Fruit fly (Drosophila melanogaster) Kc167 (cell line): Measurements from ENCODE around the gene CG3597.

Source experiments
- Myc ChIP-seq: fragments of >200 bp; optimal IDR thresholded peaks from 2 replicates; lab custom pipeline; 2017; ENCODE audit warnings: missing external identifiers
- Sin3A ChIP-seq: fragments of >200 bp; optimal IDR thresholded peaks from 2 replicates; lab custom pipeline; 2018; ENCODE audit warnings: missing external identifiers
- h ChIP-seq: fragments of >200 bp; optimal IDR thresholded peaks from 3 replicates; lab custom pipeline; 2018; ENCODE audit warnings: missing external identifiers
- insv ChIP-seq: fragments of >200 bp; optimal IDR thresholded peaks from 3 replicates; lab custom pipeline; 2018; ENCODE audit warnings: missing external identifiers
- psq ChIP-seq: fragments of >200 bp; optimal IDR thresholded peaks from 2 replicates; lab custom pipeline; 2017; ENCODE audit warnings: missing external identifiers
- ttk ChIP-seq: sonication (Bioruptor generic); optimal IDR thresholded peaks from 2 replicates; lab custom pipeline; 2017; ENCODE audit warnings: missing external identifiers

CG3597 gene

DNA sequence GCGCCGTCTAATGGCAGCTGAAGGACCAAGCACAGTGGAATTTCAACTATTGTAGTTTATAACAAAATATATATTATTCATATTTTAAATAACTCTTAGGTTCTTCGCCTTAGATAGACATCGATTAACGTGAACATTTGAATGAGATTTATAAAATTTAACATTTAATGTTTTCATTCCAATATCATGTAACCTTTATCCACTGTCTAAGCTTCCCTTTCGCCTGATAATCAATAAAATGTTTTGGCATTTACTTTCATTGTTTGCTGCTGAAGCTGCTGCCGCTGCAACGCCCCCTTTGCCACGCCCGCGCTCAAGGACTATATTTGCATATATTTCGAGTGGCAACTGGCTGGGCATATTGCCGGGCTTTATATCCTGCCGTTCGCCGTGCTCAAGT is 23.5 kb upstream of the CG3597 start:
- TF ChIP-seq Myc (lab: Kevin White, UChicago) (no peak), ttk (no peak), Sin3A (lab: Kevin White, UChicago) (no peak), psq (lab: Kevin White, UChicago) (no peak), insv (no peak), h (lab: Kevin White, UChicago) (no peak)

DNA sequence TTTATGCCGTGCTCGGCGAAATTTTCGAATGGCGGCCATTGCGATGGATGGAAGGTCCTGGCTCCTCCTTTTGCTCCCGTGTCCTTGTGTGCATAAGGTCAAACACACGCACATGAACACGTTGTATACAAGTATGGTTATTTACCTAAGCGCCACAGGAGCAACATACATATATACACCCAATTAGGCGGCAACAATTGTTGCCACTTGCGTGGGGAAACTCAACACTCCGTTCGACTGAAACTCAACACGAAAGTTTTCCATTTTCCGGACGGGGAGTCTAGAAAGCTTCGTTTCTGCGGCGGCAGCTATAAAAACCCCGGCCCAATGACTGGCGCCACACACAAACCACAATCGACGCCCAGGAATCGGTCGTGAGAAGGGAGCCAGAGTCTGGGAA is 20.0 kb upstream of the CG3597 start, which contains the start of gene CG46448:
Gene CG46448, plus strand, starts transcription at position 340 of the 400 bp plus-strand sequence.
- TF ChIP-seq psq (lab: Kevin White, UChicago) = no peak
- TF ChIP-seq Myc (lab: Kevin White, UChicago) = no peak
- no peak for TF ChIP-seq h (lab: Kevin White, UChicago)
- TF ChIP-seq insv = no peak
- no peak for TF ChIP-seq Sin3A (lab: Kevin White, UChicago)
- no peak for TF ChIP-seq ttk

DNA sequence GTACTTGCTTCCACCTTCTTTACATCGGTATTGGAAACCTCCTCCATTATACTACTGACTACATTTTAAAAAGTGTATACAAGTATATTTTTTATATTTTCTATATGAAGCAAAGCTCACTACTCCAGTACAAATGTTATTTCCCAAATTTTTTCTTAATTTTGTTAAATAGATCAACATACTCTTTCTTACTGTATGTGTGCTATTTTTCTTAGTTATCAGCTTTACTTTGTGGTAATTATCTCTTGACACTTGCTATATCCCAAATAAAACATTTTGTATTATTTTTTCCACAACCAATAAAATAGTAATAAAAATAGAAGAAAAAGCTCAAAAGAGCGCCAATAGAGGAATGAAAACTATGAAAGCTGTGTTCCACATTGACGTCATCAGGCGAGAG is 19.3 kb upstream of the CG3597 start, which contains the start of gene CG43750:
Gene CG43750, minus strand, starts transcription at position 101 of the 400 bp plus-strand sequence.
- TF ChIP-seq Sin3A (lab: Kevin White, UChicago) (no peak), psq (lab: Kevin White, UChicago) (no peak), h (lab: Kevin White, UChicago) (no peak), ttk (no peak), insv (no peak), Myc (lab: Kevin White, UChicago) (no peak)

DNA sequence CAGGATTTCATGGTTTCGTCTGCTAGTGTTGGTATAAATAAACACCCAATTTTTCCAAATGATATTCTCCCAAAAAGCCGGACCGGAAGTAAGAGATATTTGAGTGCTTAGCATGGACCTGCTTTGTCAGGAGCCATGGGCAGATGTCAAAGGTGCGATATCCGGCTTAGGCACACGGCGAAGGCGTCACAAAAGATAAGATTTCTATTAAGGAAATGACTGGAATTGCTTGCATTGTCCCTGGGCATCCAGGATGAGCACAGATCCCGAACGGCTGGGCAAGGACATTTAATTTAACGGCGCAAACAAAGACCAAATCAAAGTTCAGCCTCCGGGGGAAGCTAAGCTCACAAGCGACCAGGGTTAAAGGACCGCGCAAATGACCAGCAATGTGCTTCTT is 14.4 kb upstream of the CG3597 start, which contains the start of gene CG3557:
Gene CG3557, minus strand, starts transcription at position 101 of the 400 bp plus-strand sequence.
- TF ChIP-seq Sin3A (lab: Kevin White, UChicago) (no peak), insv (no peak), h (lab: Kevin White, UChicago) (no peak), ttk (no peak), psq (lab: Kevin White, UChicago) (no peak), Myc (lab: Kevin White, UChicago) (no peak)

DNA sequence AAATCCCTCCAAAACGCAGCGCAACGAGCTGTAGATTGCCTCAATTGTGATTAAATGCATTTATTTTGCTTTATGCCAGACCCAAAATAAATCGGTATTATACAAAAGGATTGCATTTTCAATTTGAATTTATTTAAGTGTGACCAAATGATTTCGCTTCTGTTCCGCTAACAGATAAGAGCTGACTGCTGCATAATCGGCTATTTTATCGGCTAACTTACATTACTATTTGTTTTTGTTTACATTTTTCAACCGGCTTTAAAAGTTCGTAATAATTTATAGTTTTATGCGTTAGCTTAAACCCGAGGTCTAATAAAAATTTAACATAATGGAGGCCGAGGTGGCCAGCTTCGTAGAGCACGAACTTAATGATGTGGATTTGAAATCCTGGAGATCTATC is 11.6 kb upstream of the CG3597 start, which contains the start of gene PIG-Wa:
Gene PIG-Wa, plus strand, starts transcription at position 232 of the 400 bp plus-strand sequence.
- TF ChIP-seq ttk (no peak), psq (lab: Kevin White, UChicago) (no peak), Sin3A (lab: Kevin White, UChicago) (no peak), insv (no peak), Myc (lab: Kevin White, UChicago) (no peak), h (lab: Kevin White, UChicago) (no peak)

DNA sequence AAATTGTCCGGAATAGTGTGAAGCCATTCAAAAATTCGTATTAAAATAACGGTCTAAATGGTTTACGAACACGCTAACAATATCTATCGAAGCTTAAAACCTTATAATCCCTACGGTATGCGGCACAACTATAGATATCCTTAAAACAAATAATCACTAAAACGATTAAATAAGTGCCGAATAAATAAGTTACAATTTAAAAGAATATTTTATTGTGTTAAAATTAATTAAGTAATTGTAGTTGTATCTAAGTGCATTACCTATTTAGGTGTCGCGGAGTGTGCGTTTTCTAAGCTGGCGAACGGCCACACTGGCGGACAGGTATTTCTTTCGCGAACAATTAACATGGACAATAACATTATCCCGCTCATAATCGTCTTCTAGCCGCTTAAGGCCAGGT is 9.5 kb upstream of the CG3597 start, which contains the start of gene Eogt:
Gene Eogt, plus strand, starts transcription at position 293 of the 400 bp plus-strand sequence.
- no peak for TF ChIP-seq Myc (lab: Kevin White, UChicago)
- TF ChIP-seq Sin3A (lab: Kevin White, UChicago) = no peak
- TF ChIP-seq ttk = no peak
- no peak for TF ChIP-seq insv
- no peak for TF ChIP-seq psq (lab: Kevin White, UChicago)
- no peak for TF ChIP-seq h (lab: Kevin White, UChicago)

DNA sequence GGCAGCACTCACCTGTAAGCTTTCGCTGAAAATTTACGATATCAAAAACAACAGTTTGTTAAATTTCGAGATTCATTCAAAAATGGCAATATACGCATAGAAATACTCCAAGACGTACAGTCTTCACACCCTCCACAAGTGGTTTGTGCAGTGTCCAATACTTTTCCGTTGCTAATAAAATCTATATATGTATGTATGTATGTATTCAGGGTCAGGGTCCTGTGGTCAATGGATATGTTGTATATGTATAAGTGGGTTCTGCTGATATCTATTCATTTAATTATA is 5.0 kb upstream of the CG3597 start:
- TF ChIP-seq ttk (no peak), insv (no peak), Myc (lab: Kevin White, UChicago) (no peak), h (lab: Kevin White, UChicago) (no peak), Sin3A (lab: Kevin White, UChicago) (no peak), psq (lab: Kevin White, UChicago) (no peak)

DNA sequence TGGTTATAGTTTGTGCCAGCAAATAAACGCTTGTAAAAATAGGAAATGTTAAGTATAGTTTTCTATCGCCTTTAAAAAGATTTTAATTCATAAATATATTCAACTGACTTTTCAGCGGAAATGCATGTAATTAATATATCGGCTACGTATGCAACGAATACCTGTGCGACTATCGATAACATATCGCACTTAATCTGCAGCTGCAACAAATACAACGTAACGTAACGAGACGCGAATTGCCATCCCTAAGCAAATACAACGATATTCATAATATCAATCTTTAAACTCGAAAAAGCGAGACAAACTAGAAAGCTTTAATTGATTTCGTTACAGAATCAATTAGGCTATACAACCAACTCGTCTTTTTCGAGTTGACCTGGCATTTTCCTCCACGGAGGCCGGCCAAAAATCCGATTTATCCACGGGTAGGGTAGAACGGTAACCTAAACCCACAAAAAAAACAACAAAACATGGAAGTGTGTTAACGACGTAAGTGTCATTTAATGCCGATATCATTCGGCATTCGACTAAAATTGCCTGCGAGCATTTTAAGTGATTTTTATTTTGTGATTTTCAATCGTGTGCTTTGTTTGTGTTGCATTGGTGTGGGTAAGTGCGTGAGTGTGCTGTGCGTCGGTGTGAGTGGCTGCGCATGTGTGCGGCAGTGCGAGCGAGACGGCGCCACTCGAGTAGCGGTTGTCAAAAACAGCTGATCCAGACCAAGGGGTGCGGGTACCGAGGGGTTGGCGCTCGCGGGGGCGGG is 4.5 kb upstream of the CG3597 start, which contains the start of gene Atxn7:
Gene Atxn7, plus strand, starts transcription at position 187 of the 763 bp plus-strand sequence.
- TF ChIP-seq h (lab: Kevin White, UChicago) = no peak

DNA sequence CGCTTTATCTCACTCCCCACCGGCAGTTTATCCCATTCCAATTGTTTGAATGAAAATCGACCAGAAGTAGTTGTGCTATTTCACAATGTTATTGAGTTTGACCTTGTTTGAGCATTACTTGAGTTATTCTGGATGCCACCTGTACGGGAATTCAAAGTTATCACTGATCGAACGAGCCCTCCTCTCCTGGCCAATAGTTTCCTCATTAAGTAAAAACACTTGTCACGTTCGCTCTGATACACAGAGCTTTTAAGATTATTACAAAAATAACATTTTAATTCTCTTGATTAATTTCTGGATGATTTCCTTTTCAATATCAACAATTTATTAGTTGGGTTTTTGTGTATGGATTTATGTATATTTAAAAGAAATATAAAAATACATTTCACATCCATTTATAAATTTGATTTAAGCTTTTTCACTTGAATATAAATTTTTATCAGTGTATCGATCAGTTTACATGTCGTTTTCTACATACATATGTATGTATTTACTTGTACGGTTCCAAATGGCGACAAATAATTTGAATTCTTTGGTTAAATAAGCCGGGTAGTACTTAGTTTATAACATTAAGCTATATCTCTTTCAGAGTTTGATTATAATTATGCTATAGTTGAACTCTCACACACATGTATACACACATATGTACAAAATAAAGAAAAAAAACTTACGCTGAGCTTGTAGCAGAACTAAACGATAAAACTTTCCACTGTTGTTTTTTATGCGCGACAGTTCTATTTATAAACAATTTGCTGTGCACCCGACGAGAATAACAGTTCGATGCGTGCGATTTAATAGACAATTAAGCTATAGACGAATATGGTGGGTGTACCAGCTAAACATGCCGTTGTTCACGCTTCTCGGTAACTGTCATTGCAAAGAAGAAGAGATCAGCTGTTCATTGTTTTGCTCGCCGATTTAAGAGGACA is 2.8 kb upstream of the CG3597 start, which contains the start of the genes CG3609 and CG15390:
Gene CG3609, minus strand, starts transcription at position 810 of the 929 bp plus-strand sequence.
Gene CG15390, plus strand, starts transcription at position 896 of the 929 bp plus-strand sequence.
- TF ChIP-seq h (lab: Kevin White, UChicago) (no peak), ttk (no peak), insv (no peak), Myc (lab: Kevin White, UChicago) (no peak), Sin3A (lab: Kevin White, UChicago) (no peak)

DNA sequence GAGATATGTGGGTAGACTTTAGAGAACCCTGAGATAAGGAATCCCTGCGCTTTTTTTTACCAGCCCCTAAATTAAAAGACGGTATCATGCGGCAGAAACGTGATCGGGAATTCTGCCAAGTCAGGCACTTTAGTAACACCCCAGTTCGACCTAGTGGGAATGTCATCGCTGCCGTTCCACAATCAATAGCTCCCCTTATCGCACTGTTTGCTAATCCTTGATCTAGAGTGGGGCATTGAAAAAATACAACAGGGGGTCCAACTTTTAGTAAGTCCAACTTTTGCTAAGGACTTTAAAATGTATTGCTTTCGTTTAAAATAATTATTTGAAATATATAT is 757 bp upstream of the CG3597 start:
- TF ChIP-seq Sin3A (lab: Kevin White, UChicago) (no peak), ttk (no peak), Myc (lab: Kevin White, UChicago) (no peak), psq (lab: Kevin White, UChicago) (no peak), h (lab: Kevin White, UChicago) (no peak), insv (no peak)

DNA sequence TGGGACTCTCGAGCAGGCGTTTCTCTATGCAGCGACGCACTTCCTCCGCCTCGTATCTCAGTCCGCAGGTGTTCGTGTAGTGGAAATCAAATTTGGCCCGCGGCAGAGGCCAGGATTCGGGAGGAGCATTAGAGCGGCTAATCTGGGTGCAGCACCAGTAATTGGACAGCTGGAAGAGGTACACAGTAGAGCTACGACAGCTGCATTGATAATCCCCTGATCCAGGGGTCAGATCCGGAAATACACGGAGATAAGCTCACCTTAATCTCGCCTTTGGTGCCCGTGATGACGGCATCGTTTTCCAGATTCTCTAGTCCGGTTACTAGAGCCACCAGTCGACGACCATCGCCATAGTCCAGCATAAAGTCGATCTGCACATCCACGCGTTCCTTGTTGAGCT is 972 bp downstream of the CG3597 start:
- no peak for TF ChIP-seq ttk

DNA sequence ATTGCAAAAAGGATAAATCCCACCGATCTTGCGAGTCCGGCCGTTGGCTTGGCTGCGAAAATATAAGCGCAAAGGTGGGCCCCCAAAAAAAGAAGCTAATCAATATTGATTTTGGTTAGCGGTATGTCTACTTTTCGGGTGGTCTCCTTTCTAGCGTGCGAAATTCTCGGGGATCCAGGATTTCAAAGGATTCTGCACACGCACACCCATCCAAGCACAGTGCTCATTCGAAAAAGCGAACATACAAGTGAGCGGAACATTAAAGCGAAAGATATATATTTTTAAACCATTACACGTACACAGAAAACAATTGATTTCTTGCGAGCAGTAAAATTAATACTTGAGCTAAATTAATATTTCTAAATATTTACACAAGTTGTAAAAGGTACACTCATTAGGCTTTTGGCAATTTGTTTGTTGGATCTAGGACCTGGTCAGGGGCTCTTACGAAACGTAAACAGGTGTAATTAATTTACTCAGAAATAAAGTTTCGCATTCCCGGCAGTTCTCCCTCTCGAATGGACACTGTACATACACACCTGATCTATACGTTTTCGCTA is 5.6 kb downstream of the CG3597 start:
- TF ChIP-seq psq (lab: Kevin White, UChicago) (no peak), ttk (no peak), h (lab: Kevin White, UChicago) (no peak), Myc (lab: Kevin White, UChicago) (no peak), Sin3A (lab: Kevin White, UChicago) (no peak), insv (no peak)
